Fruit fly (Drosophila melanogaster) ovary, adult (tissue): ENCODE results near the gene CG42374.

ENCODE experiments used
- CG17801 ChIP-seq: fragments of 200-800 bp; optimal IDR thresholded peaks from 2 replicates; lab custom pipeline; 2019; ENCODE audit warnings: missing biosample characterization, mild to moderate bottlenecking, missing genetic modification characterization, moderate library complexity; ENCODE audit not compliant: partially characterized antibody

Gene CG42374

DNA sequence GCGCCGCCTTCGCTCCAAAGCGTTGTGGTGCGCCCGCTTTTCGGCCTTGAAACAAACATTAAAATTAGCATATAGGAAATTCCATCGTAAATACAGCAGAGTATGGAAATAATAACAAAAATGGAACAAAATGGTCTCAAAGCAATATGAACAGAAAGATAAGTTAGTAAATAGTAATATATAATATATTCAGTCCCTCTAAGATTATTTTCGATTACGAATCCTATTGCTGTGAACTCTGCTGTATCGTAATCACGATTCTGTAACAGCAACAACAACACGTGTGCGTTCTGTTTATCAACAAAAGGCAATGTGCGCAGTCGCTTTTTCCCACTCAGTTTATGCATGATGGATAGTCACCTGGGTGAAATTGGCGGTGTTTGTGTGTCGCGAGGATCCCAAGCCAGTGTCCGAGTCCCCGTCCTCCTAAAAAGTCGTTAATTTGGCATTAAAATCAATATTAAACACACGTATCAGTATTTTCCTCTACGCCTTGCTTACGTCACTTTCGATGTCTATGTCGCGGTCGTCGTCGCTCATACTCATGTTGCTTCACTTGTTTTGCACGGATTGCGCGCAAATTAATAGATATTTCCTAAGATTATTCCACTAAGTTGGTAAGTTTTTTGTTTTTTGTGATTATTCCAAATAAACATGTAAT is at the start of gene CG42374, which contains the start of gene Mettl5:
Gene CG42374, plus strand, starts transcription at position 287 of the 661 bp plus-strand sequence.
Gene Mettl5, plus strand, starts transcription at position 287 of the 661 bp plus-strand sequence.
- no peak for TF ChIP-seq CG17801

dm6 chr3L:19214223-19214622 is 49.3 kb upstream of the CG42374 start:
- TF ChIP-seq CG17801: no peak

DNA sequence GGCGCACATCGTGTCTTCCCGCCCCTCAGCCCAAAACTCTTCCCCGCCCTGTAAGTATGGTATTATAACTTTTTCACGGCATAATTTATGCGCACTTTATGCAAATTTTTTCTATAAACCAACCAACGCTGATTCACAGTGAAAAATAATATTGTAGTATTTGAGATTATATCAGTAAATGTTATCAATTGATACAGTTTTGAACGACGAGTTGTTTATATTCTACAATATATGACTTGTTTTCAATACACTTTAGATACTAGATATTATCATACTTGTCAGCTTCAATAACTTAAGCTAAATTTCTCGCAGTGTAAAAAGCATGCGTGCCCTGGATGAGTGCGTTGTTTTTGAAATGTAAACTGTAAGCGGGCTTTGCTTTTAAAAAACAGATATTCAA is 47.2 kb upstream of the CG42374 start:
- TF ChIP-seq CG17801: no peak

DNA sequence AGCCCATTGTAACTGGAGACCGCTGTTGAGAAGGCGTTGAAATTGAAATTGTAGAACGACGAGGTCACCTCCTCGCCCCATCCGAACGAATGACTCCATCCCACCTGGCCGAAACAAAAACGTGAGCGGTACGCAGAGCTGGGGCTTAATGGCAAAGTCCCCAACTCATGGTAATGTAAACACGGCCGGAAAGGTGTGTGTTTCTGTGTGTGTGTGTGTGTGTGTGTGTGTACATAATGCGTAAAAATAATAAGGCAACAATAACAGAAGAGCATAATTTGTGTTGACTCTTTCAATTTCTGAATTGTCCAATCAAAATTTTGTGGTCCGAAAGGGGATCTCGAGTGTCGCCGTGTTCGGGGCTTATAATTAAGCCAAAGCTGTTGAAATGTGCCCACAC is 42.1 kb upstream of the CG42374 start:
- TF ChIP-seq CG17801: no peak

DNA sequence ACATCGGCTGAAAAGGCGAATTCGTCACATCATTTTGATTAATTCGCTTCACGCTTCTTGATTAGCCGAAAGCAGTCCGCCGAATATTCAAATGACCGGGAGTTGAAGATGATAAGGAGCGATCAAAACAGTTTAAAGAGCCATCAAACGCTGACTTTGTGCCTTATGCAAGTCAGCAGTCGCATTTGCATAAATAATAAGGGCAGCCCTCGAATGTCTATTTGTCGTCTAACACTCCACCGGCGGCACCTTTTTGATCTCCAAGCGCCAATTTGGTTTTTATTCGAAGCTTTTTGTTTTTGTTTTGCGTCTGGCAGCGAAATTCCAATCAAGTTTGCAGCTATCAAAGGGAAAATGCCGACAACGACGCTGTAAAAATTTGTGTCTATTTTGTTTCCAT is 37.9 kb upstream of the CG42374 start:
- TF ChIP-seq CG17801: no peak

dm6 chr3L:19228371-19228817 is 35.2 kb upstream of the CG42374 start:
- no peak for TF ChIP-seq CG17801

DNA sequence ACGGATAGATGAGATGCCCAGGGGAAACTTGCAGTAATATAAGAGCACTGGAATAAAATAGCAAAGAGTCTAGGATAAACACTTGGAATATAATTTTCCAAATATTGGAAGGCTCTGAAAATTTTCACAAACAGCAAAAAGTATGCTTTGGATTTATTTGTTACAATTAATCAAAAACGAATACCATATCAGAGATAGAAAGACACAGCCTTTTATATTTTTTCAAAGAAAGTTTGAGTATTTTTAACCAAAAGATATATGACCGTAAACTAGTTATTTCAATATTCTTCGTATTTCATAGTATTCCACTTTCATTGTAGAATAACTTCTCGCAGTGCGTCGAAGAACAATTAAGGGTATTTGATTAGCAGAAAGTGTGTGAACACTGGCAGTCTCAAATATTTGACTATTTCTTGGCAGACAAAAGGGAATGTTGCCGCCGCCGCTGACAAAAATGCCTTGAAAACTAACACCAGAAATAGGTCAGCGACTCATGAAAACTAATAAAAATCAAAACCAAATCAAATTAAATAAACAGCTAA is 34.6 kb upstream of the CG42374 start:
- no peak for TF ChIP-seq CG17801

- TF ChIP-seq CG17801: no peak
These were observed 34.1 kb upstream of the CG42374 start for dm6 chr3L:19229491-19229890.

- TF ChIP-seq CG17801: no peak
These were observed 32.6 kb upstream of the CG42374 start for dm6 chr3L:19230801-19231547.

DNA sequence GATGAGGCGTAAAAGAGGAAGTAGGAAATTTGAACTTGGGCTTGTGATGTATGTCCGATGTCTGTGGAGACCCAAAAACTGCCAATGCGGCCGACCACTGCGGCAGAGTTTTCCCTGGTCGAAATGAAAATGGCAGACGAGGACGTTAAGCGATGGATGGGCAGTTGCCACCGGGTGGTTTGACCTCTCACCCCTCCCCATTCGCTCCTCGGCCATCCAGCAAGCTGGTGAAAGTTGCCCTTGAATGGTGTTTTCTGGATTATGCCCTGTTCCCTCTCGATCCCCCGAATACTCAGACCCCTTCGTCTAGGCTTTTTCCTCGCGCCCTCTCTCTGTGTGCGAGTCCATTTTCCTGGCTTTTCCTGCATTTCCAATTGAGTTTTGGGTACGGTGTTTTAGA is 32.0 kb upstream of the CG42374 start:
- no peak for TF ChIP-seq CG17801

- no peak for TF ChIP-seq CG17801
These were observed 29.5 kb upstream of the CG42374 start for dm6 chr3L:19233798-19234781.

dm6 chr3L:19234922-19235702 is 28.5 kb upstream of the CG42374 start, which contains the start of gene fz2:
Gene fz2, minus strand, starts transcription at chr3L:19235373.
- TF ChIP-seq CG17801: no peak

dm6 chr3L:19236060-19236459 is 27.5 kb upstream of the CG42374 start, which contains the start of gene CG33647:
Gene CG33647, plus strand, starts transcription at chr3L:19236360.
- TF ChIP-seq CG17801: no peak

DNA sequence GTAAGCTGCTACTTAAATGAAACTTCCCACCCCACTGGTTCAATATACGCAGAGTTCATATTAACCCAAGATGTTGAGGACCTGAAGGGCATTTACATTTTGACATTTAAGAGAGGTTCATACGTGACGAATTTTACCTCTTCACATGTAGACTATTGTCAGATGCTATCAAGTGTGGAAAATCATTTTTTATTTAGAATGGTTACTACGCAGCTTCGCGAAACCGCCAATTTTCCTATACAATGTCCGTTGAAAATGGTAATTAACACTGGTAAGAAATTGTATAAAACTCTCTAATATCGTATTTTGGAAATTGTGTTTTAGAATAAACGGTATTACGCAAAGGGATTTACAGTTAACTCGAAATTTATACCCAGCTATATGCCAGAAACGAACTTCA is 27.0 kb upstream of the CG42374 start:
- TF ChIP-seq CG17801: no peak

DNA sequence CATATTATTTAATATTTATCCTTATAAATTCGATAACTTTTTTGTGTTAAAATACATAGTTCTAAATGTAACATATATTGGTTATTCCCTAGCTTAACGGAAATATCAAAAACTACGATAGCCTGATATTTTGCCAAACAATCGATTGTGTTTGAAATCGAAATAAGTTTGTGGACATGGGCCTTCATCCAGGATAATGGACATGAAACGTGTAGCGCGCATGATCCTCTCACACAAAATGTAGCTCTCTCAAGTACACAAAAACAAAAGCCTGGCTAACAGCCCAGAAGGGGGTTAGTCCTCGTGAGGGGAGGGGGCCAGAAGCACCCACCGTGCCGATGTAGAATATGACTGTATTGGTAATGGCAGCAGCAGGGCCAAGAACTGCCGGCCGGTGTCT is 25.8 kb upstream of the CG42374 start:
- TF ChIP-seq CG17801: no peak

- no peak for TF ChIP-seq CG17801
These were observed 11.9 kb upstream of the CG42374 start for dm6 chr3L:19251643-19252042.
